Fruit fly (Drosophila melanogaster) whole organism, embryonic: Measurements from ENCODE around the gene CG42271.

Experiments used
- CG11398 ChIP-seq: fragments of 200-800 bp; sonication (Bioruptor generic); optimal IDR thresholded peaks from 2 replicates; lab custom pipeline; 2016; ENCODE audit warnings: missing biosample characterization, missing genetic modification characterization
- CG12942 ChIP-seq: fragments of 200-800 bp; sonication (Bioruptor generic); optimal IDR thresholded peaks from 3 replicates; lab custom pipeline; 2016; ENCODE audit warnings: missing biosample characterization, missing genetic modification characterization
- CG14050 ChIP-seq: fragments of 200-800 bp; sonication (Bioruptor generic); IDR thresholded peaks from 3 replicates; pipeline ENCODE4 v1.3.6; 2022; ENCODE audit warnings: missing biosample characterization, missing genetic modification characterization
- CG15073 ChIP-seq: fragments of 200-800 bp; sonication (Bioruptor generic); optimal IDR thresholded peaks from 2 replicates; lab custom pipeline; 2016; ENCODE audit warnings: missing biosample characterization, missing genetic modification characterization
- CG16863 ChIP-seq: fragments of 200-800 bp; sonication (Bioruptor generic); optimal IDR thresholded peaks from 3 replicates; lab custom pipeline; 2016; ENCODE audit warnings: missing biosample characterization, missing genetic modification characterization
- CG17912 ChIP-seq: fragments of 200-800 bp; sonication (Bioruptor generic); optimal IDR thresholded peaks from 2 replicates; lab custom pipeline; 2018; ENCODE audit warnings: missing biosample characterization, mild to moderate bottlenecking, missing genetic modification characterization
- CG18262 ChIP-seq: fragments of 200-800 bp; optimal IDR thresholded peaks from 3 replicates; lab custom pipeline; 2019; ENCODE audit warnings: missing biosample characterization, mild to moderate bottlenecking, missing genetic modification characterization, moderate library complexity
- CG32532 ChIP-seq: fragments of 200-800 bp; sonication (Bioruptor generic); IDR thresholded peaks from 2 replicates; pipeline ENCODE4 v1.3.6; 2022; ENCODE audit warnings: missing biosample characterization, missing genetic modification characterization
- CG32772 ChIP-seq: fragments of 200-800 bp; sonication (Bioruptor generic); IDR thresholded peaks from 2 replicates; pipeline ENCODE4 v1.3.6; 2022; ENCODE audit warnings: missing biosample characterization, missing genetic modification characterization
- CG42726 ChIP-seq: fragments of 200-800 bp; sonication (Bioruptor generic); IDR thresholded peaks from 2 replicates; pipeline ENCODE4 v1.3.6; 2022; ENCODE audit warnings: missing biosample characterization, missing genetic modification characterization; ENCODE audit not compliant: partially characterized antibody
- CG4617 ChIP-seq: fragments of 200-800 bp; sonication (Bioruptor generic); optimal IDR thresholded peaks from 3 replicates; lab custom pipeline; 2016; ENCODE audit warnings: missing biosample characterization, missing genetic modification characterization, borderline replicate concordance
- CG6813 ChIP-seq: fragments of 200-800 bp; sonication (Bioruptor generic); optimal IDR thresholded peaks from 2 replicates; lab custom pipeline; 2017; ENCODE audit warnings: missing biosample characterization, missing genetic modification characterization, mild to moderate bottlenecking, moderate library complexity, missing genetic modification reagents
- CG8388 ChIP-seq: fragments of 200-800 bp; sonication (Bioruptor generic); optimal IDR thresholded peaks from 2 replicates; lab custom pipeline; 2019; ENCODE audit warnings: missing biosample characterization, mild to moderate bottlenecking, missing genetic modification characterization, moderate library complexity
- D19B ChIP-seq: fragments of 200-800 bp; sonication (Bioruptor generic); optimal IDR thresholded peaks from 2 replicates; lab custom pipeline; 2017; ENCODE audit warnings: missing biosample characterization, mild to moderate bottlenecking, missing genetic modification characterization
- Dbx ChIP-seq: fragments of 200-800 bp; sonication (Bioruptor generic); IDR thresholded peaks from 3 replicates; pipeline ENCODE4 v1.3.6; 2022; ENCODE audit warnings: missing biosample characterization, missing genetic modification characterization
- Dip3 ChIP-seq: fragments of 200-800 bp; sonication (Bioruptor generic); optimal IDR thresholded peaks from 3 replicates; lab custom pipeline; 2016; ENCODE audit warnings: missing biosample characterization, missing genetic modification characterization
- Dp ChIP-seq: fragments of 200-800 bp; sonication (Bioruptor generic); optimal IDR thresholded peaks from 2 replicates; lab custom pipeline; 2018; ENCODE audit warnings: missing biosample characterization, mild to moderate bottlenecking, missing genetic modification characterization, moderate library complexity
- Drgx ChIP-seq: fragments of 200-800 bp; sonication (Bioruptor generic); IDR thresholded peaks from 2 replicates; pipeline ENCODE4 v1.3.6; 2022; ENCODE audit warnings: missing biosample characterization, missing genetic modification characterization
- Ets65A ChIP-seq: fragments of 200-800 bp; sonication (Bioruptor generic); peaks from one replicate; lab custom pipeline; 2016; ENCODE audit warnings: missing biosample characterization, missing genetic modification characterization
- Hey ChIP-seq: fragments of 200-800 bp; sonication (Bioruptor generic); optimal IDR thresholded peaks from 3 replicates; lab custom pipeline; 2018; ENCODE audit warnings: missing biosample characterization, mild to moderate bottlenecking, missing genetic modification characterization
- HmgD ChIP-seq: fragments of 200-800 bp; sonication (Bioruptor generic); optimal IDR thresholded peaks from 3 replicates; lab custom pipeline; 2016; ENCODE audit warnings: missing biosample characterization, missing genetic modification characterization
- HmgZ ChIP-seq: fragments of 200-800 bp; sonication (Bioruptor generic); optimal IDR thresholded peaks from 2 replicates; lab custom pipeline; 2018; ENCODE audit warnings: missing biosample characterization, mild to moderate bottlenecking, missing genetic modification characterization
- Hmx ChIP-seq: fragments of 200-800 bp; sonication (Bioruptor generic); optimal IDR thresholded peaks from 2 replicates; lab custom pipeline; 2016; ENCODE audit warnings: missing biosample characterization, missing genetic modification characterization
- Hr51 ChIP-seq, 2 experiments: fragments of 200-800 bp; sonication (Bioruptor generic); optimal IDR thresholded peaks; 2 replicates in 1 of 2; 3 replicates in 1 of 2; lab custom pipeline; 2016 to 2018; ENCODE audit warnings: missing biosample characterization in 2 of 2, missing genetic modification characterization in 2 of 2, mild to moderate bottlenecking in 1 of 2, moderate library complexity in 1 of 2
- Myb ChIP-seq: fragments of 200-800 bp; sonication (Bioruptor generic); optimal IDR thresholded peaks from 2 replicates; lab custom pipeline; 2016; ENCODE audit warnings: missing biosample characterization, missing genetic modification characterization
- NC2α ChIP-seq: fragments of 200-800 bp; sonication (Bioruptor generic); optimal IDR thresholded peaks from 2 replicates; lab custom pipeline; 2016; ENCODE audit warnings: missing biosample characterization, missing genetic modification characterization
- bsh ChIP-seq, 2 experiments: fragments of 200-800 bp; sonication (Bioruptor generic); optimal IDR thresholded peaks; 2 replicates each; lab custom pipeline; 2017 to 2018; ENCODE audit warnings: mild to moderate bottlenecking in 2 of 2, missing biosample characterization in 2 of 2, missing genetic modification characterization in 2 of 2, moderate library complexity in 1 of 2
- dm ChIP-seq: fragments of 200-800 bp; sonication (Bioruptor generic); optimal IDR thresholded peaks from 3 replicates; lab custom pipeline; 2016; ENCODE audit warnings: missing biosample characterization, missing genetic modification characterization
- gfzf ChIP-seq: fragments of 200-800 bp; sonication (Bioruptor generic); optimal IDR thresholded peaks from 2 replicates; lab custom pipeline; 2016; ENCODE audit warnings: missing biosample characterization, mild to moderate bottlenecking, missing genetic modification characterization, moderate library complexity
- jing ChIP-seq: fragments of 200-800 bp; sonication (Bioruptor generic); optimal IDR thresholded peaks from 2 replicates; lab custom pipeline; 2018; ENCODE audit warnings: missing biosample characterization, mild to moderate bottlenecking, missing genetic modification characterization
- mam ChIP-seq: fragments of 200-800 bp; sonication (Bioruptor generic); optimal IDR thresholded peaks from 3 replicates; lab custom pipeline; 2016; ENCODE audit warnings: missing biosample characterization, missing genetic modification characterization
- nom ChIP-seq: fragments of 200-800 bp; sonication (Bioruptor generic); optimal IDR thresholded peaks from 2 replicates; lab custom pipeline; 2017; ENCODE audit warnings: missing biosample characterization, missing genetic modification characterization, mild to moderate bottlenecking, moderate library complexity, missing genetic modification reagents
- oc ChIP-seq: fragments of 200-800 bp; sonication (Bioruptor generic); optimal IDR thresholded peaks from 2 replicates; lab custom pipeline; 2018; ENCODE audit warnings: missing biosample characterization, mild to moderate bottlenecking, missing genetic modification characterization, moderate library complexity
- pzg ChIP-seq: fragments of 200-800 bp; sonication (Bioruptor generic); optimal IDR thresholded peaks from 3 replicates; lab custom pipeline; 2018; ENCODE audit warnings: missing biosample characterization, mild to moderate bottlenecking, missing genetic modification characterization, moderate library complexity
- row ChIP-seq: fragments of 200-800 bp; sonication (Bioruptor generic); IDR thresholded peaks from 3 replicates; pipeline ENCODE4 v1.3.6; 2022; ENCODE audit warnings: missing biosample characterization, missing genetic modification characterization
- salm ChIP-seq: fragments of 200-800 bp; sonication (Bioruptor generic); optimal IDR thresholded peaks from 2 replicates; lab custom pipeline; 2018; ENCODE audit warnings: missing biosample characterization, mild to moderate bottlenecking, missing genetic modification characterization
- stwl ChIP-seq: fragments of 200-800 bp; sonication (Bioruptor generic); optimal IDR thresholded peaks from 3 replicates; lab custom pipeline; 2018; ENCODE audit warnings: missing biosample characterization, mild to moderate bottlenecking, missing genetic modification characterization, moderate library complexity
- tio ChIP-seq: fragments of 200-800 bp; sonication (Bioruptor generic); optimal IDR thresholded peaks from 2 replicates; lab custom pipeline; 2017; ENCODE audit warnings: missing biosample characterization, missing genetic modification characterization, inconsistent platforms
- tx ChIP-seq: fragments of 200-800 bp; sonication (Bioruptor generic); optimal IDR thresholded peaks from 2 replicates; lab custom pipeline; 2016; ENCODE audit warnings: missing biosample characterization, missing genetic modification characterization

CG42271 gene

DNA sequence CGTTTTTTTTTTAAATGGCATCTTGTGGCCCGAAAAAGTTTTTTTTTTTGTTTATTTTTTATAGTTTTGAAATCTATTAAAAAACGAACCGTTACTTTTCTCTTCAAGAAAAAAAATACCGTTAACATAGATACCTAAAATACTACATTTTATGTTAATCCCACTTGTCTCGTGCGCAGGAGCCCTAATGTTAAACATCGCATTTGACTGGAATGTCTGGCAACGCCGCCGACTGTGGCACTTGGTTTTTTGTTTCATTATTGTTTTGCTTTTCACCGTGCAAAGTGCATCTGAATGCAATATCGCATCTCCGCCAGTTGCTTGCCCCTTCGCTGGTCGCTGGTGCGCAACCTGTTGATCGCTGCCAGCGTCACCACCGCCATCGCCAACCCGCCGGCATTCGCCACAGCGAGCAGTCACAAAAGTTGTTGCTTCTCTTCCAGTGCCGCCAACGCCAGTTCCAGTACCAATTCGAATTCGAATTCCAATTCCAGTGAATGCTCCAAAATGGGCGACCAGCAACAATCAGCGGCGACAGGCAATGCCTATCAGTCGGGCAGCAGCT is 33.8 kb downstream of the CG42271 start, which contains the start of gene CG11590 (continued):
- 0 out of 2 replicates have a peak, but pooled peaks have one; percentile 10 for TF ChIP-seq Drgx (GFP tag; lab: Robert Waterston, UW)
- TF ChIP-seq NC2α, result no peak
- TF ChIP-seq pzg (GFP tag; lab: Kevin White, UChicago), result peak; percentile 27
- TF ChIP-seq stwl, result peak; percentile 42
- no peak for TF ChIP-seq CG8388 (GFP tag; lab: Kevin White, UChicago)
- no peak for TF ChIP-seq CG42726 (GFP tag; lab: Robert Waterston, UW)
- no peak for TF ChIP-seq dm (GFP tag; lab: Kevin White, UChicago)
- TF ChIP-seq row, result peak; percentile 8; the same call in 1 of the 3 replicates
- no peak for TF ChIP-seq jing (GFP tag; lab: Kevin White, UChicago)
- no peak for TF ChIP-seq Dip3 (GFP tag; lab: Kevin White, UChicago)
- TF ChIP-seq CG32532 (GFP tag; lab: Robert Waterston, UW), result no peak
- peak; percentile 29 for TF ChIP-seq nom (GFP tag; lab: Kevin White, UChicago)

DNA sequence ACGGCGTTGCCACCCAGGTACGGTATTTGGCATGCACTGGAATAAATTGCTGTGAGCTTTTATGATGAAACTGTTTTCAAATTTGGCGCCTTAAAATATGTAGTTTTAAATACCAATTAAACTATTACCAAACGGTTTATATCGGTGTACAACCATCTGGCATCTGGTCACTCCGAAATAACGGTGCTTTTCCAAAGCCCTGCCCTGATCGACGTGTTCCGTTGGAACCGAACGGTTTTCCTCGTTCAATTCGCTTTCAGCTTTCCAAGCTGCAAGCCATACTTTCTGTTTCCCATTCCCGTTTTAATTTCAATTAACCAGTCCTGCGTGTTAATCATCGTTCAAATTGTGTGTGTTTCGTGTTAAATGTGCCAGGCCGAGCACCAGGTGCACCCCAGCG is 40.9 kb downstream of the CG42271 start, which contains the start of gene yl:
yl (plus strand) TSS at position 202 of the 400 bp plus-strand sequence.
- TF ChIP-seq Myb (GFP tag; lab: Kevin White, UChicago) (peak; percentile 8), gfzf (GFP tag; lab: Kevin White, UChicago) (peak; percentile 15), CG15073 (GFP tag; lab: Kevin White, UChicago) (no peak)

DNA sequence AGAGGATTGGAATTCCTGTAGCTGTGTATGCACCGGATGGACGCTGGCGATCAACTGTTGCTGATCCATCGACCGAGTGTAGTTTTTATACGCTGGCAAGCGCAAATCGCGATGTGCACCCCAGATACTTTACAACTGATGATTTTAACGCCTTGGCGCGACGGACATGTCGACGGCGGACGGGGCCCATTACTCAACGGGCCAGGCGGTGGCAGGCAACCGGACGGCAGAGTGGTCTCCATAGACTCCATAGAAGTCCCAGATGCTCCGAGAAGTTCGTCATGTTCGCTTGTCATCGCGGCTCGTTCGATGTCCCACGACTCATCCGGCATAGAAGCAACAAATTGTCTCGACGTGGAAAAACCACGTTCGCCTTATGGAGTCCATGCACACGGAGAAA is 41.9 kb downstream of the CG42271 start, which contains the start of gene CG13403:
CG13403 (minus strand) TSS at position 101 of the 400 bp plus-strand sequence.
- TF ChIP-seq bsh (GFP tag; optimal IDR thresholded peaks at IDR 0.05; lab: Kevin White, UChicago) (no peak), CG4617 (no peak), CG17912 (GFP tag; lab: Kevin White, UChicago) (no peak), mam (no peak), CG16863 (GFP tag; lab: Kevin White, UChicago) (no peak), tio (no peak), HmgD (GFP tag; lab: Kevin White, UChicago) (no peak), Hmx (no peak)

DNA sequence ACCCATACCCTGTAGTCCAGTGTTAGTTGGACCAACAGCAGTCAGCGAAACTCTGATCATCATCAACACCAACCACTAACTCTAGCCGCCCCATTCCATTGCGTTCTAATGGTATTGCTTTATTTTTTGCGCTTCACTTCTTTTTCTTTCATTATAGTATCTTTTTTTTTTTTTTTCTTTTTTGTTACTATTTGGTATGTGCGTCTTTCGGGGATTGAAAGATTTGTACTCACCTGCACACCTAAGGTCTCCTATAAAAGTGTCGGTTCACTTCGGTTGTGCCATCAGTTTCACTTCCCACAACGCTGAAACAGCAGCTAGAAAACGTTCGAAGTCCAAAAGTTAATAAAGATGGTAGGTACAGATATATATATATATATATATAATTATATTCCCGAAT is 44.6 kb downstream of the CG42271 start, which contains the start of gene CG11585:
CG11585 (plus strand) TSS at position 301 of the 400 bp plus-strand sequence.
- TF ChIP-seq Dp (no peak), CG12942 (GFP tag; lab: Kevin White, UChicago) (no peak), CG18262 (tag; lab: Kevin White, UChicago) (no peak), D19B (GFP tag; lab: Kevin White, UChicago) (no peak)
- TF ChIP-seq, all 482 proteins: peak for 0

DNA sequence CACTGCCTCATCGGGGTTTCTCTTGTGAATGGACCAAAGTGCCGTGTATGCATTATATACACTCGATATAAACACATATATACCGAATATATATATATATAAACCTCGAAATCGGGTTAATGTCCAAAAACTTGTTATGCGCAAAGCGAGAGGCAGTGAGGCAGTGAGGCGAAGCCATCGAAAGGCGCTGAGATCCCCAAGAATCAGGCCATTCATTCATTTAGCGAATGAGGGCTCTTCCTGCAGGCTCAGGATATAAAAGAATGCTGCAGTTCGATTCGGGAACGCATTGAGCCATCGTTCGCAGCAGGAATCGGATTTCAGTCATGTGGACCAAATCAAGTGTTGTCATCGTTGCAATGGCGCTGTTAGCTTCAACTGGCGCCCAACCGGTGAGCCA is 46.9 kb downstream of the CG42271 start, which contains the start of gene CG12481:
CG12481 (plus strand) TSS at position 301 of the 400 bp plus-strand sequence.
- TF ChIP-seq CG11398 (GFP tag; lab: Kevin White, UChicago) (no peak), CG6813 (GFP tag; lab: Kevin White, UChicago) (no peak), salm (no peak), CG32772 (no peak), Dbx (no peak), oc (no peak), HmgZ (tag; lab: Kevin White, UChicago) (no peak), Ets65A (no peak), Hr51 (GFP tag; optimal IDR thresholded peaks at IDR 0.05; lab: Kevin White, UChicago) (no peak), tx (GFP tag; lab: Kevin White, UChicago) (no peak), CG14050 (no peak), Hey (tag; lab: Kevin White, UChicago) (no peak)
